Fruit fly (Drosophila melanogaster): Measurements from ENCODE around the gene ATPsynepsilonL.
A peak's percentile ranks its signal among the peaks of the same experiment; 100 is the strongest.

The ATPsynepsilonL gene

dm6 chr3R:10169124-10169766, 47.7 kb downstream of the ATPsynepsilonL start:
- TF ChIP-seq dsf (GFP tag; optimal IDR thresholded peaks at IDR 0.05; ENCODE audit: borderline replicate concordance) (no peak), OdsH (GFP tag; optimal IDR thresholded peaks at IDR 0.05) (peak; percentile 15), lola (GFP tag; optimal IDR thresholded peaks at IDR 0.05) (no peak), Myc (optimal IDR thresholded peaks at IDR 0.05) (no peak)

- TF ChIP-seq GATAd (GFP tag; optimal IDR thresholded peaks at IDR 0.05) (peak; percentile 40), Hr78 (GFP tag; optimal IDR thresholded peaks at IDR 0.05) (no peak), CrebA (GFP tag; optimal IDR thresholded peaks at IDR 0.05; ENCODE audit: borderline replicate concordance) (peak; percentile 15), Hr83 (GFP tag; optimal IDR thresholded peaks at IDR 0.05; ENCODE audit: poor library complexity, severe bottlenecking) (peak; percentile 67), Sp1 (GFP tag; optimal IDR thresholded peaks at IDR 0.05) (peak; percentile 94), woc (GFP tag; optimal IDR thresholded peaks at IDR 0.05) (peak; percentile 80), HLH106 (tag; optimal IDR thresholded peaks at IDR 0.05) (peak; percentile 96), br (GFP tag; optimal IDR thresholded peaks at IDR 0.05) (peak; percentile 85), Jra (GFP tag; optimal IDR thresholded peaks at IDR 0.05) (peak; percentile 12), psq (GFP tag; optimal IDR thresholded peaks at IDR 0.05) (peak; percentile 94), CG32264 (GFP tag; optimal IDR thresholded peaks at IDR 0.05) (peak; percentile 70), Rel (GFP tag; optimal IDR thresholded peaks at IDR 0.05) (peak; percentile 37), Rel (tag; optimal IDR thresholded peaks at IDR 0.05) (peak; percentile 77), brk (GFP tag; optimal IDR thresholded peaks at IDR 0.05) (peak; percentile 72), usp (GFP tag; optimal IDR thresholded peaks at IDR 0.05) (no peak), CG9705 (GFP tag; optimal IDR thresholded peaks at IDR 0.05) (peak; percentile 88), tai (GFP tag; optimal IDR thresholded peaks at IDR 0.05) (no peak), Mio (GFP tag; optimal IDR thresholded peaks at IDR 0.05) (peak; percentile 30), Vsx2 (GFP tag; optimal IDR thresholded peaks at IDR 0.05; ENCODE audit: partially characterized antibody) (peak; percentile 31), Myc (optimal IDR thresholded peaks at IDR 0.05) (peak; percentile 7), fru (GFP tag; optimal IDR thresholded peaks at IDR 0.05) (peak; percentile 90), pan (optimal IDR thresholded peaks at IDR 0.05) (no peak), sv (GFP tag; optimal IDR thresholded peaks at IDR 0.05) (peak; percentile 72), lola (GFP tag; optimal IDR thresholded peaks at IDR 0.05) (no peak), Hnf4 (GFP tag; optimal IDR thresholded peaks at IDR 0.05) (peak; percentile 69), jim (GFP tag; optimal IDR thresholded peaks at IDR 0.05) (peak; percentile 50), dl (GFP tag; optimal IDR thresholded peaks at IDR 0.05; ENCODE audit: insufficient read depth in 1 of 2, partially characterized antibody in 2 of 2) (peak; percentile 60 to 85), ey (GFP tag; optimal IDR thresholded peaks at IDR 0.05) (peak; percentile 79), Dif (GFP tag; optimal IDR thresholded peaks at IDR 0.05; ENCODE audit: partially characterized antibody) (peak; percentile 86), sage (GFP tag; optimal IDR thresholded peaks at IDR 0.05) (peak; percentile 88), dsf (GFP tag; optimal IDR thresholded peaks at IDR 0.05; ENCODE audit: borderline replicate concordance) (peak; percentile 8), rgr (GFP tag; optimal IDR thresholded peaks at IDR 0.05) (peak; percentile 93), foxo (GFP tag; optimal IDR thresholded peaks at IDR 0.05) (peak; percentile 28 to 95), OdsH (GFP tag; optimal IDR thresholded peaks at IDR 0.05) (peak; percentile 91), h (GFP tag; optimal IDR thresholded peaks at IDR 0.05) (peak; percentile 89), dmrt93B (GFP tag; optimal IDR thresholded peaks at IDR 0.05) (peak; percentile 88), N (GFP tag; optimal IDR thresholded peaks at IDR 0.05) (no peak), Abd-B (GFP tag; optimal IDR thresholded peaks at IDR 0.05) (no peak), Dfd (GFP tag; optimal IDR thresholded peaks at IDR 0.05) (peak; percentile 5)
Observed at dm6 chr3R:10170356-10170876, 48.8 kb downstream of the ATPsynepsilonL start, which contains the start of gene Best1. Gene Best1 (minus strand): TSS chr3R:10170487.
